Fruit fly (Drosophila melanogaster): ENCODE data around the gene Qsox3.

- TF ChIP-seq Sin3A (optimal IDR thresholded peaks at IDR 0.05) (no peak), psq (optimal IDR thresholded peaks at IDR 0.05) (no peak), h (optimal IDR thresholded peaks at IDR 0.05) (no peak), insv (optimal IDR thresholded peaks at IDR 0.05) (no peak)
These were observed 22.3 kb downstream of the Qsox3 start for dm6 chr3R:21933952-21934351.
